Worm (Caenorhabditis elegans): Measurements from ENCODE around the gene daf-2.

Gene daf-2

DNA sequence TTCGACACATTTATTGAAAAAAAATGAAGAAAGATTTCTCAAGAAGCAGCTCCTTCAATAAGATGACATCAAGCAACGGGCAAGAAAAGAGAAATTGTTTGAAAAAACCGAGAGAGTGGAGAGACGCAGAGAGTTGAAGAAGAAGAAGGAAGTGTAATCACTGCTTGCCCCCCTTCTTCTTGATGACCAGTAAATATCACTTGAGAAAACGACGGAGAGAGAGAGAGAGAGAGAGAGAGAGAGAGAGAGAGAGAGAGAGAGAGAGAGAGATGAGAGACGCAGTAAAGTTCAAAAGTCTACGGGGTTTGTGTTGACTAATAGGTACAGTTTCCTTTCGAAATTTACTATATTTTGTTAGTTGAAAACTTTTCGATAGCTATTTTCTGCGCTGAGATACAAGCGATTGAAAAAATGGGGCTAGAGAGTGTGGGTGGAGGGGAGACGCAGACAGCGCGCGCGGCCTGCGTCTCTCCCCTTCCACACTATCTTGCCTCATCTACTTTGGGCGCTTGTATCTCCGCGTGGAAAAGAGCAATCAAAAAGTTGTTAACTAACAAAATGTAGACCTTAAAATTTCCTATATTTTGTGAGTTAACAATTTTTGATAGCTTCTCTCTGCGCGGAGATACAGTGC is 25.3 kb upstream of the daf-2 start (continued):
- TF ChIP-seq ceh-27 (GFP tag; optimal IDR thresholded peaks at IDR 0.05) (peak; percentile 59), F57C9.4 (tag; optimal IDR thresholded peaks at IDR 0.05) (no peak), hsf-1 (GFP tag; IDR thresholded peaks at IDR 0.05) (no peak), let-607 (tag; optimal IDR thresholded peaks at IDR 0.05) (no peak), nhr-90 (tag; optimal IDR thresholded peaks at IDR 0.05) (no peak), fkh-3 (tag; optimal IDR thresholded peaks at IDR 0.05) (no peak), ets-4 (GFP tag; optimal IDR thresholded peaks at IDR 0.05) (no peak), ceh-100 (GFP tag; IDR thresholded peaks at IDR 0.05) (no peak), ztf-25 (GFP tag; IDR thresholded peaks at IDR 0.05) (no peak), F39B2.1 (GFP tag; IDR thresholded peaks at IDR 0.05) (no peak), B0019.2 (GFP tag; conservative IDR thresholded peaks at IDR 0.05) (no peak), zfh-2 (GFP tag; conservative IDR thresholded peaks at IDR 0.05) (0 out of 2 replicates have a peak, but pooled peaks have one; percentile 35), ZK185.1 (tag; optimal IDR thresholded peaks at IDR 0.05; ENCODE audit: poor library complexity, severe bottlenecking) (no peak), sea-2 (GFP tag; IDR thresholded peaks at IDR 0.05) (no peak), attf-3 (GFP tag; conservative IDR thresholded peaks at IDR 0.05) (no peak), lin-26 (GFP tag; IDR thresholded peaks at IDR 0.05) (no peak), Y67H2A.10 (GFP tag; conservative IDR thresholded peaks at IDR 0.05) (no peak), madf-3 (GFP tag; IDR thresholded peaks at IDR 0.05) (no peak), die-1 (tag; optimal IDR thresholded peaks at IDR 0.05) (no peak), T07F8.4 (tag; optimal IDR thresholded peaks at IDR 0.05) (no peak), nfya-2 (GFP tag; IDR thresholded peaks at IDR 0.05) (no peak), ceh-58 (GFP tag; IDR thresholded peaks at IDR 0.05) (no peak), rec-8 (tag; optimal IDR thresholded peaks at IDR 0.05) (no peak), C17E4.6 (GFP tag; IDR thresholded peaks at IDR 0.05) (no peak)

DNA sequence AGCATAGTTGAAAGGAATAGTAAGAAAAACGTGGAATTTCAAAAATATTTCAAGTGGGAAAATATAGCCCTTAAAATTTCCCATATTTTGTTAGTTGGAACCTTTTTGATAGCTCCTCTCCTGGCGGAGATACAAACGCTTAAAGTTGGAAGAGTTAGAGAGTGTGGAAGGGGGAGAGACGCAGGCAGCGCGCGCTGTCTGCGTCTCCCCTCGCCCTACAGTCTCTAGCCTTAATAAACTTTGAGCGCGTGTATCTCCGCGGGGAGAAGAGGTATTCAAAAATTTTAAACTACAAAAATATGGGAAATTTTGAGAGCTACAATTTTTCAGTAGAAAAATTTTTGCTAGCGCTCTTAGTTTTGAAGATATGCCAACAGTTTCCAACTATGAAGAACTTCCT is 23.9 kb upstream of the daf-2 start:
- TF ChIP-seq snpc-4 (GFP tag; optimal IDR thresholded peaks at IDR 0.05) (no peak), snpc-4 (tag; optimal IDR thresholded peaks at IDR 0.05) (no peak), lin-26 (GFP tag; IDR thresholded peaks at IDR 0.05) (no peak), zim-3 (tag; optimal IDR thresholded peaks at IDR 0.05) (no peak), nhr-27 (tag; optimal IDR thresholded peaks at IDR 0.05) (no peak), ceh-27 (GFP tag; optimal IDR thresholded peaks at IDR 0.05) (no peak), Y53G8AR.9 (GFP tag; conservative IDR thresholded peaks at IDR 0.05) (no peak), hmg-1.2 (GFP tag; IDR thresholded peaks at IDR 0.05) (peak; percentile 95), nhr-90 (tag; optimal IDR thresholded peaks at IDR 0.05) (no peak), pha-4 (tag; optimal IDR thresholded peaks at IDR 0.05) (no peak)

DNA sequence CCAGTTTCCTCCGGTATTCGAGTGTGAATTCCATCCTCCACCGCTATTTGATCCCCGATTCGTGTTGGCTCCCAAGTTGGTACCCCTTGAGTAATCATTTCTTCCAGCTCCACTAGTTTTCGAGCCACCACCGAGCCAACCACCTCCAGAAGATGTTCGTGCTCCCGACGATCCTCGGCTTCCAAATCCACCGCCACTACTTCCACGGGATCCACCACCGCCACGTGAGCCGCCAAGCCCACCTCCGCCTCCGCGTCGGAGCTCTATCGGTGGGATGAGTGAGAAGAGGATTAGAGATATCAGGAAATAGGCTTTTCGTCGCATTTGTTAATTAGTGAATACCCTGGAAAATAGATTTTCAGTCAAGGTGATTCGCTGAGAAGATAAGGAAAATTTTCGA is 23.4 kb upstream of the daf-2 start, which contains the start of gene H06I04.6:
Gene H06I04.6, minus strand, starts transcription at position 345 of the 400 bp plus-strand sequence.
- TF ChIP-seq hsf-1 (GFP tag; IDR thresholded peaks at IDR 0.05) (no peak), zfh-2 (GFP tag; conservative IDR thresholded peaks at IDR 0.05) (peak; percentile 74; the same call in 1 of the 2 replicates), xnd-1 (tag; optimal IDR thresholded peaks at IDR 0.05) (no peak), egrh-3 (GFP tag; IDR thresholded peaks at IDR 0.05) (peak; percentile 45; the same call in 1 of the 2 replicates), lsy-27 (tag; optimal IDR thresholded peaks at IDR 0.05; ENCODE audit: borderline replicate concordance, insufficient read depth) (no peak), unc-62 (GFP tag; optimal IDR thresholded peaks at IDR 0.05) (no peak), gei-17 (GFP tag; optimal IDR thresholded peaks at IDR 0.05) (no peak)
